Fruit fly (Drosophila melanogaster) whole organism, wandering third instar larva: ENCODE results near the gene CG34461.

Source experiments
- Abd-B ChIP-seq: fragments of >200 bp; optimal IDR thresholded peaks from 2 replicates; lab custom pipeline; 2017; ENCODE audit warnings: missing biosample characterization, missing genetic modification characterization
- CG32264 ChIP-seq: fragments of 200-800 bp; sonication (Bioruptor generic); optimal IDR thresholded peaks from 2 replicates; lab custom pipeline; 2016; ENCODE audit warnings: missing biosample characterization, missing genetic modification characterization
- CG9705 ChIP-seq: fragments of 200-800 bp; sonication (Bioruptor generic); optimal IDR thresholded peaks from 2 replicates; lab custom pipeline; 2018; ENCODE audit warnings: missing biosample characterization, mild to moderate bottlenecking, missing genetic modification characterization
- CrebA ChIP-seq: fragments of 200-800 bp; sonication (Bioruptor generic); optimal IDR thresholded peaks from 2 replicates; lab custom pipeline; 2016; ENCODE audit warnings: missing biosample characterization, mild to moderate bottlenecking, missing genetic modification characterization, borderline replicate concordance
- Dfd ChIP-seq: fragments of >200 bp; optimal IDR thresholded peaks from 2 replicates; lab custom pipeline; 2017; ENCODE audit warnings: missing biosample characterization, missing genetic modification characterization
- Dif ChIP-seq: fragments of 200-275, 200-300 bp; sonication (Bioruptor generic); optimal IDR thresholded peaks from 2 replicates; lab custom pipeline; 2018; ENCODE audit warnings: missing biosample characterization, missing genetic modification characterization; ENCODE audit not compliant: partially characterized antibody
- GATAd ChIP-seq: sonication (Bioruptor generic); optimal IDR thresholded peaks from 2 replicates; lab custom pipeline; 2016; ENCODE audit warnings: missing biosample characterization, missing genetic modification characterization
- HLH106 ChIP-seq: fragments of 200-800 bp; optimal IDR thresholded peaks from 3 replicates; lab custom pipeline; 2019; ENCODE audit warnings: missing biosample characterization, mild to moderate bottlenecking, missing genetic modification characterization, moderate library complexity
- Hnf4 ChIP-seq: fragments of 200-800 bp; sonication (Bioruptor generic); optimal IDR thresholded peaks from 2 replicates; lab custom pipeline; 2016; ENCODE audit warnings: missing biosample characterization, mild to moderate bottlenecking, missing genetic modification characterization
- Hr78 ChIP-seq: fragments of >200 bp; optimal IDR thresholded peaks from 2 replicates; lab custom pipeline; 2017; ENCODE audit warnings: missing biosample characterization, missing genetic modification characterization
- Hr83 ChIP-seq: fragments of 200-300 bp; sonication (Bioruptor generic); optimal IDR thresholded peaks from 2 replicates; lab custom pipeline; 2016; ENCODE audit warnings: missing biosample characterization, mild to moderate bottlenecking, missing genetic modification characterization, moderate library complexity; ENCODE audit not compliant: poor library complexity, severe bottlenecking
- Jra ChIP-seq: sonication (Bioruptor generic); optimal IDR thresholded peaks from 2 replicates; lab custom pipeline; 2016; ENCODE audit warnings: missing biosample characterization, missing genetic modification characterization
- Mio ChIP-seq: sonication (Bioruptor generic); optimal IDR thresholded peaks from 2 replicates; lab custom pipeline; 2016; ENCODE audit warnings: missing biosample characterization, missing genetic modification characterization
- Myc ChIP-seq: fragments of >200 bp; optimal IDR thresholded peaks from 2 replicates; lab custom pipeline; 2017
- N ChIP-seq: fragments of >200 bp; optimal IDR thresholded peaks from 2 replicates; lab custom pipeline; 2018; ENCODE audit warnings: missing biosample characterization, missing external identifiers, missing genetic modification characterization
- OdsH ChIP-seq: fragments of 200-800 bp; sonication (Bioruptor generic); optimal IDR thresholded peaks from 2 replicates; lab custom pipeline; 2016; ENCODE audit warnings: missing biosample characterization, mild to moderate bottlenecking, missing genetic modification characterization
- Rel ChIP-seq, 2 experiments: fragments of 200-800 bp; sonication (Bioruptor generic) in 1 of 2; optimal IDR thresholded peaks; 2 replicates in 1 of 2; 3 replicates in 1 of 2; lab custom pipeline; 2016 to 2019; ENCODE audit warnings: mild to moderate bottlenecking in 2 of 2, missing biosample characterization in 2 of 2, missing genetic modification characterization in 2 of 2, moderate library complexity in 1 of 2
- Sp1 ChIP-seq: fragments of 200-800 bp; sonication (Bioruptor generic); optimal IDR thresholded peaks from 3 replicates; lab custom pipeline; 2019; ENCODE audit warnings: missing biosample characterization, mild to moderate bottlenecking, missing genetic modification characterization, moderate library complexity
- Vsx2 ChIP-seq: fragments of 200-300, 225-300 bp; sonication (Bioruptor generic); optimal IDR thresholded peaks from 2 replicates; lab custom pipeline; 2018; ENCODE audit warnings: missing biosample characterization, missing genetic modification characterization; ENCODE audit not compliant: partially characterized antibody
- br ChIP-seq: fragments of 200-800 bp; sonication (Bioruptor generic); optimal IDR thresholded peaks from 2 replicates; lab custom pipeline; 2016; ENCODE audit warnings: missing biosample characterization, missing genetic modification characterization
- brk ChIP-seq: fragments of 200-800 bp; sonication (Bioruptor generic); optimal IDR thresholded peaks from 2 replicates; lab custom pipeline; 2016; ENCODE audit warnings: missing biosample characterization, mild to moderate bottlenecking, missing genetic modification characterization
- dl ChIP-seq, 2 experiments: fragments of 175-275, 200-275 bp in 1 of 2; fragments of 200-275 bp in 1 of 2; sonication (Bioruptor generic); optimal IDR thresholded peaks; lab custom pipeline; 2018; ENCODE audit warnings: mild to moderate bottlenecking in 2 of 2, missing biosample characterization in 2 of 2, missing genetic modification characterization in 2 of 2, moderate library complexity in 2 of 2; ENCODE audit not compliant: partially characterized antibody in 2 of 2, insufficient read depth in 1 of 2
- dmrt93B ChIP-seq: fragments of 200-800 bp; sonication (Bioruptor generic); optimal IDR thresholded peaks from 2 replicates; lab custom pipeline; 2018; ENCODE audit warnings: missing biosample characterization, mild to moderate bottlenecking, missing genetic modification characterization
- dsf ChIP-seq: sonication (Bioruptor generic); optimal IDR thresholded peaks from 2 replicates; lab custom pipeline; 2016; ENCODE audit warnings: missing biosample characterization, missing genetic modification characterization, borderline replicate concordance
- ey ChIP-seq: fragments of 200-800 bp; sonication (Bioruptor generic); optimal IDR thresholded peaks from 2 replicates; lab custom pipeline; 2016; ENCODE audit warnings: missing biosample characterization, missing genetic modification characterization
- foxo ChIP-seq, 2 experiments: fragments of 200-800 bp; sonication (Bioruptor generic); optimal IDR thresholded peaks; 2 replicates in 1 of 2; 3 replicates in 1 of 2; lab custom pipeline; 2016 to 2017; ENCODE audit warnings: missing biosample characterization in 2 of 2, missing genetic modification characterization in 2 of 2
- fru ChIP-seq: fragments of 200-800 bp; sonication (Bioruptor generic); optimal IDR thresholded peaks from 3 replicates; lab custom pipeline; 2016; ENCODE audit warnings: missing biosample characterization, mild to moderate bottlenecking, missing genetic modification characterization
- h ChIP-seq: fragments of 200-800 bp; sonication (Bioruptor generic); optimal IDR thresholded peaks from 3 replicates; lab custom pipeline; 2016; ENCODE audit warnings: missing biosample characterization, mild to moderate bottlenecking, missing genetic modification characterization
- jim ChIP-seq: fragments of 175-275, 200-325 bp; sonication (Bioruptor generic); optimal IDR thresholded peaks from 2 replicates; lab custom pipeline; 2016; ENCODE audit warnings: missing biosample characterization, mild to moderate bottlenecking, missing genetic modification characterization
- lola ChIP-seq: fragments of >200 bp; optimal IDR thresholded peaks from 2 replicates; lab custom pipeline; 2017; ENCODE audit warnings: missing biosample characterization, missing genetic modification characterization
- pan ChIP-seq: fragments of >200 bp; optimal IDR thresholded peaks from 2 replicates; lab custom pipeline; 2017
- psq ChIP-seq: fragments of 200-800 bp; sonication (Bioruptor generic); optimal IDR thresholded peaks from 3 replicates; lab custom pipeline; 2017; ENCODE audit warnings: missing biosample characterization, mild to moderate bottlenecking, missing genetic modification characterization, moderate library complexity
- rgr ChIP-seq: fragments of 200-800 bp; sonication (Bioruptor generic); optimal IDR thresholded peaks from 3 replicates; lab custom pipeline; 2016; ENCODE audit warnings: missing biosample characterization, mild to moderate bottlenecking, missing genetic modification characterization
- sage ChIP-seq: fragments of 200-800 bp; sonication (Bioruptor generic); optimal IDR thresholded peaks from 2 replicates; lab custom pipeline; 2016; ENCODE audit warnings: missing biosample characterization, mild to moderate bottlenecking, missing genetic modification characterization
- sv ChIP-seq: fragments of 200-800 bp; sonication (Bioruptor generic); optimal IDR thresholded peaks from 3 replicates; lab custom pipeline; 2016; ENCODE audit warnings: missing biosample characterization, missing genetic modification characterization
- tai ChIP-seq: sonication (Bioruptor generic); optimal IDR thresholded peaks from 2 replicates; lab custom pipeline; 2016; ENCODE audit warnings: missing biosample characterization, missing genetic modification characterization
- usp ChIP-seq: fragments of >200 bp; optimal IDR thresholded peaks from 2 replicates; lab custom pipeline; 2017; ENCODE audit warnings: missing biosample characterization, missing genetic modification characterization
- woc ChIP-seq: sonication (Bioruptor generic); optimal IDR thresholded peaks from 2 replicates; lab custom pipeline; 2016; ENCODE audit warnings: missing biosample characterization, mild to moderate bottlenecking, missing genetic modification characterization

The CG34461 gene

dm6 chr3L:8338921-8339320 is 13.3 kb downstream of the CG34461 start, which contains the start of gene Pex2:
Gene Pex2 (plus strand): TSS chr3L:8339051.
- TF ChIP-seq sv (GFP tag; lab: Kevin White, UChicago) (no peak), br (GFP tag; lab: Kevin White, UChicago) (no peak), psq (GFP tag; lab: Kevin White, UChicago) (peak; percentile 22), sage (peak; percentile 33), Rel (GFP tag; optimal IDR thresholded peaks at IDR 0.05; lab: Kevin White, UChicago) (no peak), Rel (tag; optimal IDR thresholded peaks at IDR 0.05; lab: Kevin White, UChicago) (no peak), Dfd (GFP tag; lab: Kevin White, UChicago) (no peak), GATAd (peak; percentile 30), Hnf4 (peak; percentile 75), Hr78 (GFP tag; lab: Kevin White, UChicago) (no peak), OdsH (peak; percentile 21), Sp1 (GFP tag; lab: Kevin White, UChicago) (no peak), brk (GFP tag; lab: Kevin White, UChicago) (peak; percentile 60), Dif (GFP tag; lab: Kevin White, UChicago) (no peak), Hr83 (GFP tag; lab: Kevin White, UChicago) (no peak), Jra (GFP tag; lab: Kevin White, UChicago) (peak; percentile 9), fru (GFP tag; lab: Kevin White, UChicago) (peak; percentile 34), dmrt93B (GFP tag; lab: Kevin White, UChicago) (no peak), woc (GFP tag; lab: Kevin White, UChicago) (no peak), ey (no peak), dsf (GFP tag; lab: Kevin White, UChicago) (no peak), foxo (GFP tag; optimal IDR thresholded peaks at IDR 0.05; lab: Kevin White, UChicago) (no peak), Mio (GFP tag; lab: Kevin White, UChicago) (no peak), CG32264 (GFP tag; lab: Kevin White, UChicago) (no peak), HLH106 (tag; lab: Kevin White, UChicago) (peak; percentile 9), jim (no peak), CrebA (GFP tag; lab: Kevin White, UChicago) (no peak), Vsx2 (no peak), h (GFP tag; lab: Kevin White, UChicago) (no peak)

DNA sequence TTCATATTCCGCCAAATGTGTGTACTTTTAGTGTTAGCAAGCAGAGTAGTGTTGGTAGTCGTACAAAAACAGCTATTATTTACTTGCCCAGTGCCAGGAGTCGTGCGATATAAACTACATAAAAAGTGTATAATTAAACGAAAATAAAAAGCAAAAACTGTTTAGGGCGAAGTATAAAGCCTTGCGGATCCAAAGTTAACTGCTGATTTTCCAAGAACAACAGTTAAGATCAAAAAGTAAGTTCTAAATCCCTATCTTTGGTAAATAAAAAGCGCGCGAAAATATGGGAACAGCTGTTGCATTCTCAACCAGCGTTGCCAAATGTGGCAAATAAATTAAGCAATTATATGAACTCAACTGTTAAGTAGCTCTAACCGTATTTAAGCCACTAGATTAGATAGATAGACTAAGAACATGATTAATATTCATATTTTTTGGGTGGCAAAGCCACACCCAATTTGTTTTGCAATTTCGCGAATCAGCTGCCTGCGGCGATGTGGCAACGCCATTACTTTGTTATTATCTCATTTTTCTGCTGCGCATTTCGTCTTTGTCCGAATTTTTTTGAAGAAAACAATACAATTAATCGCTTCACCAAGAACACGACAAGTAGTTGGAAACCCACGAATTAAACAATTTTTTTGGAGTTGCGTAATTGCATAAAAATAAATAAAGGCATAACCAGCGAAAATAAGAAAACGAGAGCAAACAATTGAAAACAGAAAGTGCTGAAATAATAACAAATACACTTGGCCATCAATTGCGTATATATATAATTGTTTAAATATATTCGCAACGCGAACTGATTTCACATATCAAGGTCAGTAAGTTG is 14.8 kb downstream of the CG34461 start, which contains the start of the genes Prim1 and CG7083:
Gene Prim1 (plus strand): TSS at position 51 of the 832 bp plus-strand sequence.
Gene CG7083 (plus strand): TSS at position 522 of the 832 bp plus-strand sequence.
- TF ChIP-seq Rel (GFP tag; optimal IDR thresholded peaks at IDR 0.05; lab: Kevin White, UChicago) (no peak), Rel (tag; optimal IDR thresholded peaks at IDR 0.05; lab: Kevin White, UChicago) (peak; percentile 96), psq (GFP tag; lab: Kevin White, UChicago) (peak; percentile 49), tai (GFP tag; lab: Kevin White, UChicago) (no peak), Abd-B (GFP tag; lab: Kevin White, UChicago) (no peak), Vsx2 (no peak), HLH106 (tag; lab: Kevin White, UChicago) (peak; percentile 67), fru (GFP tag; lab: Kevin White, UChicago) (peak; percentile 83), dl (GFP tag; optimal IDR thresholded peaks at IDR 0.05; lab: Kevin White, UChicago; ENCODE audit: insufficient read depth in 1 of 2, partially characterized antibody in 2 of 2) (no peak), woc (GFP tag; lab: Kevin White, UChicago) (peak; percentile 47), Dfd (GFP tag; lab: Kevin White, UChicago) (no peak), Hnf4 (peak; percentile 67), N (GFP tag; lab: Kevin White, UChicago) (no peak), dsf (GFP tag; lab: Kevin White, UChicago) (peak; percentile 60), lola (GFP tag; lab: Kevin White, UChicago) (no peak), Jra (GFP tag; lab: Kevin White, UChicago) (peak; percentile 34), GATAd (peak; percentile 38), br (GFP tag; lab: Kevin White, UChicago) (peak; percentile 71), h (GFP tag; lab: Kevin White, UChicago) (peak; percentile 75), rgr (peak; percentile 72), Myc (lab: Kevin White, UChicago) (peak; percentile 21), usp (no peak), CG32264 (GFP tag; lab: Kevin White, UChicago) (no peak), Dif (GFP tag; lab: Kevin White, UChicago) (no peak), CrebA (GFP tag; lab: Kevin White, UChicago) (no peak), pan (lab: Kevin White, UChicago) (no peak), OdsH (peak; percentile 61), sv (GFP tag; lab: Kevin White, UChicago) (peak; percentile 42), foxo (GFP tag; optimal IDR thresholded peaks at IDR 0.05; lab: Kevin White, UChicago) (peak in 1 of 2 experiments; percentile 66), Mio (GFP tag; lab: Kevin White, UChicago) (no peak), dmrt93B (GFP tag; lab: Kevin White, UChicago) (no peak), brk (GFP tag; lab: Kevin White, UChicago) (no peak), CG9705 (GFP tag; lab: Kevin White, UChicago) (peak; percentile 55), ey (peak; percentile 65), Hr78 (GFP tag; lab: Kevin White, UChicago) (no peak), Hr83 (GFP tag; lab: Kevin White, UChicago) (peak; percentile 21), jim (no peak), Sp1 (GFP tag; lab: Kevin White, UChicago) (peak; percentile 43), sage (peak; percentile 34)
